Fruit fly (Drosophila melanogaster) Kc167 (cell line): ENCODE results near the gene Dfd.

Experiments
- Myc ChIP-seq: fragments of >200 bp; optimal IDR thresholded peaks from 2 replicates; lab custom pipeline; 2017; ENCODE audit warnings: missing external identifiers
- Sin3A ChIP-seq: fragments of >200 bp; optimal IDR thresholded peaks from 2 replicates; lab custom pipeline; 2018; ENCODE audit warnings: missing external identifiers
- h ChIP-seq: fragments of >200 bp; optimal IDR thresholded peaks from 3 replicates; lab custom pipeline; 2018; ENCODE audit warnings: missing external identifiers
- insv ChIP-seq: fragments of >200 bp; optimal IDR thresholded peaks from 3 replicates; lab custom pipeline; 2018; ENCODE audit warnings: missing external identifiers
- psq ChIP-seq: fragments of >200 bp; optimal IDR thresholded peaks from 2 replicates; lab custom pipeline; 2017; ENCODE audit warnings: missing external identifiers
- ttk ChIP-seq: sonication (Bioruptor generic); optimal IDR thresholded peaks from 2 replicates; lab custom pipeline; 2017; ENCODE audit warnings: missing external identifiers

Gene Dfd

dm6 chr3R:6791189-6791886, at the start of gene Dfd:
Gene Dfd, plus strand, starts transcription at chr3R:6791836.
- TF ChIP-seq psq (lab: Kevin White, UChicago), result no peak
- TF ChIP-seq ttk (lab: Kevin White, UChicago), result no peak
- no peak for TF ChIP-seq Myc (lab: Kevin White, UChicago)
- TF ChIP-seq insv (lab: Kevin White, UChicago), result no peak
- no peak for TF ChIP-seq h (lab: Kevin White, UChicago)
- no peak for TF ChIP-seq Sin3A (lab: Kevin White, UChicago)

dm6 chr3R:6741983-6742382, 49.7 kb upstream of the Dfd start, which contains the start of gene pb:
Gene pb, minus strand, starts transcription at chr3R:6742063.
- TF ChIP-seq psq (lab: Kevin White, UChicago), result no peak
- TF ChIP-seq Myc (lab: Kevin White, UChicago), result no peak

dm6 chr3R:6744036-6744435, 47.6 kb upstream of the Dfd start, which contains the start of gene zen2:
Gene zen2, minus strand, starts transcription at chr3R:6744136.
- TF ChIP-seq Sin3A (lab: Kevin White, UChicago) (no peak), ttk (lab: Kevin White, UChicago) (no peak), h (lab: Kevin White, UChicago) (no peak), psq (lab: Kevin White, UChicago) (no peak), insv (lab: Kevin White, UChicago) (no peak), Myc (lab: Kevin White, UChicago) (no peak)

dm6 chr3R:6746212-6746611, 45.4 kb upstream of the Dfd start:
- TF ChIP-seq psq (lab: Kevin White, UChicago) (no peak), insv (lab: Kevin White, UChicago) (no peak), ttk (lab: Kevin White, UChicago) (no peak), h (lab: Kevin White, UChicago) (no peak), Sin3A (lab: Kevin White, UChicago) (no peak), Myc (lab: Kevin White, UChicago) (no peak)

- TF ChIP-seq Sin3A (lab: Kevin White, UChicago) (no peak), h (lab: Kevin White, UChicago) (no peak), ttk (lab: Kevin White, UChicago) (no peak), Myc (lab: Kevin White, UChicago) (no peak), psq (lab: Kevin White, UChicago) (no peak), insv (lab: Kevin White, UChicago) (no peak)
Measured at dm6 chr3R:6747907-6748306, 43.7 kb upstream of the Dfd start, which contains the start of gene CG34297. Gene CG34297, minus strand, starts transcription at chr3R:6748007.

dm6 chr3R:6751467-6752155, 40.0 kb upstream of the Dfd start:
- no peak for TF ChIP-seq h (lab: Kevin White, UChicago)
- no peak for TF ChIP-seq ttk (lab: Kevin White, UChicago)
- TF ChIP-seq insv (lab: Kevin White, UChicago), result no peak
- no peak for TF ChIP-seq Sin3A (lab: Kevin White, UChicago)
- no peak for TF ChIP-seq psq (lab: Kevin White, UChicago)
- TF ChIP-seq Myc (lab: Kevin White, UChicago), result no peak

dm6 chr3R:6754104-6754951, 37.3 kb upstream of the Dfd start, which contains the start of gene zen:
Gene zen, minus strand, starts transcription at chr3R:6754194.
- TF ChIP-seq h (lab: Kevin White, UChicago), result no peak
- no peak for TF ChIP-seq psq (lab: Kevin White, UChicago)
- no peak for TF ChIP-seq insv (lab: Kevin White, UChicago)
- no peak for TF ChIP-seq Myc (lab: Kevin White, UChicago)
- no peak for TF ChIP-seq ttk (lab: Kevin White, UChicago)
- no peak for TF ChIP-seq Sin3A (lab: Kevin White, UChicago)

- TF ChIP-seq Myc (lab: Kevin White, UChicago), result no peak
- TF ChIP-seq ttk (lab: Kevin White, UChicago), result no peak
- no peak for TF ChIP-seq psq (lab: Kevin White, UChicago)
- TF ChIP-seq insv (lab: Kevin White, UChicago), result no peak
- TF ChIP-seq h (lab: Kevin White, UChicago), result no peak
- no peak for TF ChIP-seq Sin3A (lab: Kevin White, UChicago)
Measured at dm6 chr3R:6755454-6755853, 36.2 kb upstream of the Dfd start.

dm6 chr3R:6759419-6759818, 32.2 kb upstream of the Dfd start, which contains the start of gene bcd:
Gene bcd, minus strand, starts transcription at chr3R:6759466.
- TF ChIP-seq insv (lab: Kevin White, UChicago) (no peak), psq (lab: Kevin White, UChicago) (no peak), Sin3A (lab: Kevin White, UChicago) (no peak), h (lab: Kevin White, UChicago) (no peak), ttk (lab: Kevin White, UChicago) (no peak), Myc (lab: Kevin White, UChicago) (no peak)

dm6 chr3R:6760755-6761647, 30.6 kb upstream of the Dfd start:
- TF ChIP-seq ttk (lab: Kevin White, UChicago) (no peak), Myc (lab: Kevin White, UChicago) (no peak), insv (lab: Kevin White, UChicago) (no peak), Sin3A (lab: Kevin White, UChicago) (no peak)
